Fruit fly (Drosophila melanogaster): Measurements from ENCODE around the gene CG7164.

DNA sequence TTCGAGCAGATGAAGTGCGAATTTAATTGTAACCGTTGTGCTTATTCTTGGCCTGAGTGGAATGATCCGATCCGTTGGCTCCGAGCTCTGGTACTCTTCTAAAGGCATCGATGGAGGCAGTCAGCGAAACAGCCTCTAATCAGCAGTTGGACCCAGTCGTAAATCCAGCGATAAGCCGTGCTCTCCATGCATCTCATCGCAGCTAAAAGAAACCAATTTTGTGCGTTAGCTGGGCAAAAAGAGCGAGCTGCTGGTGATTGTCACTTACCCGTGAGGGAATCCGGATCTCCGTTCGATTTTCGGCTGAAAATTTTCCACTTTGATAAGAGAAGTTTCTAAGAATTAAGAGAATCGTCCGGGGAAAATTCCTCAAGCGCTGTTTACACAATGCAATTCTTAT is 14.6 kb downstream of the CG7164 start, which contains the start of gene LKRSDH:
- no peak for TF ChIP-seq CG1621 (tag; optimal IDR thresholded peaks at IDR 0.05)
- TF ChIP-seq fd85E (GFP tag; optimal IDR thresholded peaks at IDR 0.05) = no peak
- TF ChIP-seq CG11762 (GFP tag; optimal IDR thresholded peaks at IDR 0.05; ENCODE audit: insufficient read depth) = no peak
- no peak for TF ChIP-seq Hr4 (GFP tag; optimal IDR thresholded peaks at IDR 0.05)
